Fruit fly (Drosophila melanogaster) whole organism: ENCODE data around the gene CG9727.

ENCODE experiments used
- EcR ChIP-seq, 2 experiments: fragments of >200 bp; optimal IDR thresholded peaks; 2 replicates each; lab custom pipeline; 2017; ENCODE audit warnings: missing biosample characterization in 2 of 2, missing genetic modification characterization in 2 of 2, missing genetic modification reagents in 2 of 2
- pan ChIP-seq: fragments of >200 bp; optimal IDR thresholded peaks from 2 replicates; lab custom pipeline; 2017
- psq ChIP-seq: fragments of >200 bp; optimal IDR thresholded peaks from 2 replicates; lab custom pipeline; 2017
- usp ChIP-seq: fragments of >200 bp; optimal IDR thresholded peaks from 2 replicates; lab custom pipeline; 2017; ENCODE audit warnings: missing biosample characterization, missing genetic modification characterization, mixed read lengths

dm6 chr3R:6405239-6405638 lies 51.2 kb downstream of the CG9727 start:
- TF ChIP-seq usp (no peak), psq (lab: Kevin White, UChicago) (no peak), EcR (GFP tag; optimal IDR thresholded peaks at IDR 0.05; lab: Kevin White, UChicago) (no peak), pan (no peak)
